Fruit fly (Drosophila melanogaster): Measurements from ENCODE around the gene CG11964.
A peak's percentile ranks its signal among the peaks of the same experiment; 100 is the strongest.

Gene CG11964

dm6 chr3R:8944866-8945265 is at the start of gene CG11964:
TSS of gene CG11964 (minus strand) at chr3R:8945020.
- TF ChIP-seq pan (optimal IDR thresholded peaks at IDR 0.05): no peak
- TF ChIP-seq EcR (GFP tag; optimal IDR thresholded peaks at IDR 0.05): no peak
- TF ChIP-seq Dll (optimal IDR thresholded peaks at IDR 0.05): no peak
- TF ChIP-seq usp (GFP tag; optimal IDR thresholded peaks at IDR 0.05): no peak
- TF ChIP-seq psq (optimal IDR thresholded peaks at IDR 0.05): no peak
- no peak for TF ChIP-seq CG8478 (optimal IDR thresholded peaks at IDR 0.05)

- TF ChIP-seq CG8478 (optimal IDR thresholded peaks at IDR 0.05): no peak
- no peak for TF ChIP-seq EcR (GFP tag; optimal IDR thresholded peaks at IDR 0.05)
- TF ChIP-seq usp (GFP tag; optimal IDR thresholded peaks at IDR 0.05): no peak
- TF ChIP-seq pan (optimal IDR thresholded peaks at IDR 0.05): no peak
- no peak for TF ChIP-seq psq (optimal IDR thresholded peaks at IDR 0.05)
- TF ChIP-seq Dll (optimal IDR thresholded peaks at IDR 0.05): no peak
Observed at dm6 chr3R:8992928-8993579, 48.2 kb upstream of the CG11964 start, which contains the start of gene CG11975. TSS of gene CG11975 (plus strand) at chr3R:8993253.

- TF ChIP-seq EcR (GFP tag; optimal IDR thresholded peaks at IDR 0.05) (no peak), usp (GFP tag; optimal IDR thresholded peaks at IDR 0.05) (no peak), psq (optimal IDR thresholded peaks at IDR 0.05) (no peak), CG8478 (optimal IDR thresholded peaks at IDR 0.05) (no peak), pan (optimal IDR thresholded peaks at IDR 0.05) (no peak), Dll (optimal IDR thresholded peaks at IDR 0.05) (no peak)
Observed at dm6 chr3R:8984602-8985074, 39.8 kb upstream of the CG11964 start, which contains the start of gene CG11970. TSS of gene CG11970 (plus strand) at chr3R:8984718.

dm6 chr3R:8984141-8984540 is 39.3 kb upstream of the CG11964 start, which contains the start of gene RagA-B:
TSS of gene RagA-B (minus strand) at chr3R:8984315.
- no peak for TF ChIP-seq Dll (optimal IDR thresholded peaks at IDR 0.05)
- TF ChIP-seq psq (optimal IDR thresholded peaks at IDR 0.05): no peak
- no peak for TF ChIP-seq usp (GFP tag; optimal IDR thresholded peaks at IDR 0.05)
- TF ChIP-seq pan (optimal IDR thresholded peaks at IDR 0.05): no peak
- no peak for TF ChIP-seq CG8478 (optimal IDR thresholded peaks at IDR 0.05)
- TF ChIP-seq EcR (GFP tag; optimal IDR thresholded peaks at IDR 0.05): no peak

dm6 chr3R:8981209-8981996 is 36.6 kb upstream of the CG11964 start:
- TF ChIP-seq psq (optimal IDR thresholded peaks at IDR 0.05): no peak
- TF ChIP-seq CG8478 (optimal IDR thresholded peaks at IDR 0.05): no peak
- TF ChIP-seq EcR (GFP tag; optimal IDR thresholded peaks at IDR 0.05): no peak
- TF ChIP-seq usp (GFP tag; optimal IDR thresholded peaks at IDR 0.05): no peak

- TF ChIP-seq psq (optimal IDR thresholded peaks at IDR 0.05) (no peak), EcR (GFP tag; optimal IDR thresholded peaks at IDR 0.05) (no peak), pan (optimal IDR thresholded peaks at IDR 0.05) (no peak), CG8478 (optimal IDR thresholded peaks at IDR 0.05) (no peak), usp (GFP tag; optimal IDR thresholded peaks at IDR 0.05) (no peak), Dll (optimal IDR thresholded peaks at IDR 0.05) (no peak)
Observed at dm6 chr3R:8980776-8981165, 36.0 kb upstream of the CG11964 start, which contains the start of gene CAHbeta. TSS of gene CAHbeta (plus strand) at chr3R:8980860.

- TF ChIP-seq psq (optimal IDR thresholded peaks at IDR 0.05) (no peak), CG8478 (optimal IDR thresholded peaks at IDR 0.05) (no peak), EcR (GFP tag; optimal IDR thresholded peaks at IDR 0.05) (no peak), usp (GFP tag; optimal IDR thresholded peaks at IDR 0.05) (no peak), pan (optimal IDR thresholded peaks at IDR 0.05) (no peak), Dll (optimal IDR thresholded peaks at IDR 0.05) (no peak)
Observed at dm6 chr3R:8979850-8980775, 35.3 kb upstream of the CG11964 start.

- TF ChIP-seq usp (GFP tag; optimal IDR thresholded peaks at IDR 0.05) (no peak), pan (optimal IDR thresholded peaks at IDR 0.05) (no peak), Dll (optimal IDR thresholded peaks at IDR 0.05) (no peak), psq (optimal IDR thresholded peaks at IDR 0.05) (no peak), CG8478 (optimal IDR thresholded peaks at IDR 0.05) (no peak), EcR (GFP tag; optimal IDR thresholded peaks at IDR 0.05) (no peak)
Observed at dm6 chr3R:8978768-8979167, 33.9 kb upstream of the CG11964 start.

- TF ChIP-seq CG8478 (optimal IDR thresholded peaks at IDR 0.05) (no peak), pan (optimal IDR thresholded peaks at IDR 0.05) (no peak), Dll (optimal IDR thresholded peaks at IDR 0.05) (no peak), EcR (GFP tag; optimal IDR thresholded peaks at IDR 0.05) (no peak), usp (GFP tag; optimal IDR thresholded peaks at IDR 0.05) (no peak), psq (optimal IDR thresholded peaks at IDR 0.05) (no peak)
Observed at dm6 chr3R:8976073-8976593, 31.3 kb upstream of the CG11964 start.

- TF ChIP-seq pan (optimal IDR thresholded peaks at IDR 0.05) (no peak), Dll (optimal IDR thresholded peaks at IDR 0.05) (peak; percentile 40)
Observed at dm6 chr3R:8971794-8972193, 27.0 kb upstream of the CG11964 start.

- TF ChIP-seq usp (GFP tag; optimal IDR thresholded peaks at IDR 0.05) (no peak), pan (optimal IDR thresholded peaks at IDR 0.05) (no peak), Dll (optimal IDR thresholded peaks at IDR 0.05) (no peak), psq (optimal IDR thresholded peaks at IDR 0.05) (no peak), EcR (GFP tag; optimal IDR thresholded peaks at IDR 0.05) (no peak), CG8478 (optimal IDR thresholded peaks at IDR 0.05) (no peak)
Observed at dm6 chr3R:8970707-8971106, 25.9 kb upstream of the CG11964 start.
